ENCODE assay signal across 7 worm cellular contexts in the genomic region with DNA sequence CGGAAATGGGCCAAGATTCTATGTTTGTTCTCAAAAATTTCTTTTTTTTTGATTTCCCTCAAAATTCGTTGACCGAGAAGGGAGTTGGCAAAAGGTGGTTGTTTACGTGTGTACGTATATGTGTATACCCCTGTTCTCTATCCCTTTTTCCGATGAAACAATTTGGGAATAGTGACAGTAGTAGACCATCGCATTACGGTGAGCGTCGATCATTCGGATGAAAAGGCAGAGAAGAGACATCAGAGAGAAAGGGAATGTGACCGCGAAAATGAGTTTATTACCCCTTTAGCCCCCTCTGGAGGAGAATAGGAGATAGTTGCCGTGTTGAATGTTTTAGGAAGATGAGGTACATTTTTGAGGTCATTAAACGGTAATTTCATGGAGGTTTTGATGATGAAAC.
TF ChIP-seq lines count a peak whose summit lies in the region.

No protein-coding gene starts in this region.

TF ChIP-seq in whole organism, L1 larva, 84 proteins besides CTCF, POLR2A, EP300 and RAD21 (continues in another document):
- TF ChIP-seq sptf-1 (tag; optimal IDR thresholded peaks at IDR 0.05; lab: Kevin White, UChicago): no peak
- TF ChIP-seq unc-86 (tag; optimal IDR thresholded peaks at IDR 0.05; lab: Kevin White, UChicago): no peak
- TF ChIP-seq nhr-85 (tag; lab: Kevin White, UChicago): peak; percentile 90
- TF ChIP-seq lsy-2 (tag; optimal IDR thresholded peaks at IDR 0.05; lab: Kevin White, UChicago): peak in 1 of 2 experiments; percentile 40
- TF ChIP-seq efl-3 (GFP tag; optimal IDR thresholded peaks at IDR 0.05; lab: Kevin White, UChicago): no peak
- peak in 2 of 6 experiments; percentile 23 to 27 for TF ChIP-seq elt-3 (tag; optimal IDR thresholded peaks at IDR 0.05; lab: Kevin White, UChicago)
- no peak for TF ChIP-seq vab-15 (tag; optimal IDR thresholded peaks at IDR 0.05; lab: Kevin White, UChicago)
- no peak for TF ChIP-seq hpl-2 (GFP tag; optimal IDR thresholded peaks at IDR 0.05; lab: Kevin White, UChicago)
- TF ChIP-seq mep-1 (tag; optimal IDR thresholded peaks at IDR 0.05; lab: Kevin White, UChicago): peak; percentile 67
- TF ChIP-seq nhr-77 (tag; optimal IDR thresholded peaks at IDR 0.05; lab: Kevin White, UChicago): no peak
- no peak for TF ChIP-seq zip-4 (GFP tag; optimal IDR thresholded peaks at IDR 0.05; lab: Kevin White, UChicago)
- no peak for TF ChIP-seq ces-1 (GFP tag; optimal IDR thresholded peaks at IDR 0.05; lab: Kevin White, UChicago)
- no peak for TF ChIP-seq fos-1 (tag; optimal IDR thresholded peaks at IDR 0.05; lab: Kevin White, UChicago)

TF ChIP-seq in whole organism, L2 larva, 48 proteins besides CTCF, POLR2A, EP300 and RAD21:
- TF ChIP-seq nhr-12 (tag; optimal IDR thresholded peaks at IDR 0.05; lab: Kevin White, UChicago): no peak
- TF ChIP-seq nhr-25 (tag; optimal IDR thresholded peaks at IDR 0.05; lab: Kevin White, UChicago): peak; percentile 28
- TF ChIP-seq C34F6.9 (tag; optimal IDR thresholded peaks at IDR 0.05; lab: Kevin White, UChicago): peak; percentile 1
- TF ChIP-seq nhr-237 (tag; optimal IDR thresholded peaks at IDR 0.05; lab: Kevin White, UChicago): no peak
- TF ChIP-seq blmp-1 (tag; optimal IDR thresholded peaks at IDR 0.05; lab: Kevin White, UChicago; ENCODE audit: insufficient read depth): peak; percentile 36
- peak; percentile 16 for TF ChIP-seq sma-9 (GFP tag; optimal IDR thresholded peaks at IDR 0.05; lab: Kevin White, UChicago)
- no peak for TF ChIP-seq sma-9 (tag; optimal IDR thresholded peaks at IDR 0.05; lab: Kevin White, UChicago)
- TF ChIP-seq dmd-4 (tag; optimal IDR thresholded peaks at IDR 0.05; lab: Kevin White, UChicago): no peak
- TF ChIP-seq unc-62 (GFP tag; optimal IDR thresholded peaks at IDR 0.05; lab: Kevin White, UChicago): no peak
- TF ChIP-seq nhr-77 (tag; optimal IDR thresholded peaks at IDR 0.05; lab: Kevin White, UChicago): no peak
- peak; percentile 51 for TF ChIP-seq nhr-129 (tag; optimal IDR thresholded peaks at IDR 0.05; lab: Kevin White, UChicago)
TF ChIP-seq in whole organism, L2 larva: peak in this region for 5.

TF ChIP-seq in whole organism, L3 larva, 47 proteins besides CTCF, POLR2A, EP300 and RAD21:
- no peak for TF ChIP-seq nhr-25 (tag; optimal IDR thresholded peaks at IDR 0.05; lab: Kevin White, UChicago)
- TF ChIP-seq nhr-23 (tag; optimal IDR thresholded peaks at IDR 0.05; lab: Kevin White, UChicago): peak; percentile 24
- no peak for TF ChIP-seq eor-1 (tag; optimal IDR thresholded peaks at IDR 0.05; lab: Kevin White, UChicago)
TF ChIP-seq in whole organism, L3 larva: peak in this region for 1.

TF ChIP-seq in whole organism, L4 larva, 104 proteins besides CTCF, POLR2A, EP300 and RAD21:
- TF ChIP-seq hlh-30 (tag; optimal IDR thresholded peaks at IDR 0.05; lab: Kevin White, UChicago; ENCODE audit: insufficient read depth): no peak
- peak; percentile 16 for TF ChIP-seq nhr-28 (tag; optimal IDR thresholded peaks at IDR 0.05; lab: Kevin White, UChicago)

TF ChIP-seq in whole organism, early embryonic, 17 proteins besides CTCF, POLR2A, EP300 and RAD21:
- TF ChIP-seq hmg-4 (GFP tag; optimal IDR thresholded peaks at IDR 0.05; lab: Kevin White, UChicago) (peak; percentile 25), tra-4 (tag; optimal IDR thresholded peaks at IDR 0.05; lab: Kevin White, UChicago) (no peak)

TF ChIP-seq in whole organism, late embryonic, 69 proteins besides CTCF, POLR2A, EP300 and RAD21:
- TF ChIP-seq T23F11.4 (GFP tag; optimal IDR thresholded peaks at IDR 0.05; lab: Kevin White, UChicago): no peak
- TF ChIP-seq dve-1 (tag; optimal IDR thresholded peaks at IDR 0.05; lab: Kevin White, UChicago): no peak
- TF ChIP-seq unc-55 (GFP tag; optimal IDR thresholded peaks at IDR 0.05; lab: Kevin White, UChicago): peak; percentile 19
- TF ChIP-seq sdc-2 (tag; optimal IDR thresholded peaks at IDR 0.05; lab: Kevin White, UChicago): no peak
- TF ChIP-seq ama-1 (optimal IDR thresholded peaks at IDR 0.05; lab: Kevin White, UChicago): peak; percentile 65
- TF ChIP-seq nfya-1 (tag; optimal IDR thresholded peaks at IDR 0.05; lab: Kevin White, UChicago): peak; percentile 5
TF ChIP-seq in whole organism, late embryonic: peak in this region for 3.

TF ChIP-seq in whole organism, mixed stage, embryonic, 35 proteins besides CTCF, POLR2A, EP300 and RAD21:
- no peak for TF ChIP-seq ceh-43 (GFP tag; optimal IDR thresholded peaks at IDR 0.05; lab: Kevin White, UChicago)
- no peak for TF ChIP-seq lin-13 (tag; optimal IDR thresholded peaks at IDR 0.05; lab: Kevin White, UChicago)
- TF ChIP-seq hlh-1 (tag; optimal IDR thresholded peaks at IDR 0.05; lab: Kevin White, UChicago): no peak
- peak; percentile 34 for TF ChIP-seq blmp-1 (tag; optimal IDR thresholded peaks at IDR 0.05; lab: Kevin White, UChicago)
- TF ChIP-seq ham-2 (GFP tag; optimal IDR thresholded peaks at IDR 0.05; lab: Kevin White, UChicago): peak; percentile 29
